Worm (Caenorhabditis elegans) whole organism, young adult: ENCODE measurements around the gene F28B4.4.

Experiments
- C17E4.6 ChIP-seq: fragments of 200-800 bp; sonication (Bioruptor generic); IDR thresholded peaks from 2 replicates; pipeline ENCODE4 v1.3.6; 2022; ENCODE audit warnings: missing genetic modification reagents, missing genetic modification characterization, missing compliant biosample characterization
- D2030.7 ChIP-seq: fragments of 200-800 bp; sonication (Bioruptor generic); IDR thresholded peaks from 2 replicates; pipeline ENCODE4 v1.3.6; 2022; ENCODE audit warnings: missing genetic modification reagents, missing genetic modification characterization, missing compliant biosample characterization
- F23B12.7 ChIP-seq: sonication (generic microtip); optimal IDR thresholded peaks from 2 replicates; lab custom pipeline; 2017; ENCODE audit warnings: missing genetic modification characterization, mild to moderate bottlenecking, missing compliant biosample characterization, antibody characterized with exemption, moderate library complexity; ENCODE audit not compliant: insufficient read depth
- F37B4.10 ChIP-seq: fragments of 200-800 bp; sonication (Bioruptor generic); IDR thresholded peaks from 2 replicates; pipeline ENCODE4 v1.3.6; 2022; ENCODE audit warnings: missing genetic modification characterization, missing compliant biosample characterization
- K11D2.4 ChIP-seq: fragments of 200-800 bp; sonication (Bioruptor generic); IDR thresholded peaks from 2 replicates; pipeline ENCODE4 v1.3.6; 2022; ENCODE audit warnings: missing genetic modification reagents, missing genetic modification characterization, missing compliant biosample characterization
- Y67H2A.10 ChIP-seq: fragments of 200-800 bp; sonication (Bioruptor generic); conservative IDR thresholded peaks from 2 replicates; pipeline ENCODE4 v1.3.6; 2022; ENCODE audit warnings: missing genetic modification reagents, missing genetic modification characterization, missing compliant biosample characterization
- aptf-2 ChIP-seq: fragments of 200-800 bp; sonication (Bioruptor generic); conservative IDR thresholded peaks from 2 replicates; pipeline ENCODE4 v1.3.6; 2022; ENCODE audit warnings: missing genetic modification reagents, missing genetic modification characterization, missing compliant biosample characterization
- atf-7 ChIP-seq: sonication (generic microtip); optimal IDR thresholded peaks from 2 replicates; lab custom pipeline; 2017; ENCODE audit warnings: mild to moderate bottlenecking, missing genetic modification characterization, missing compliant biosample characterization
- bed-2 ChIP-seq: fragments of 200-800 bp; sonication (Bioruptor generic); IDR thresholded peaks from 2 replicates; pipeline ENCODE4 v1.3.6; 2022; ENCODE audit warnings: missing genetic modification reagents, missing genetic modification characterization, missing compliant biosample characterization
- cebp-1 ChIP-seq, 2 experiments: fragments of 200-800 bp in 1 of 2; sonication (Bioruptor generic) in 1 of 2; sonication (generic microtip) in 1 of 2; IDR thresholded peaks in 1 of 2; optimal IDR thresholded peaks in 1 of 2; 2 replicates each; pipeline versions ENCODE4 v1.3.6 to Lab custom; 2017 to 2022; ENCODE audit warnings: missing compliant biosample characterization in 2 of 2, missing genetic modification characterization in 2 of 2, mild to moderate bottlenecking in 1 of 2, missing genetic modification reagents in 1 of 2, moderate library complexity in 1 of 2
- ceh-100 ChIP-seq: fragments of 200-800 bp; sonication (Bioruptor generic); IDR thresholded peaks from 2 replicates; pipeline ENCODE4 v1.3.6; 2022; ENCODE audit warnings: missing genetic modification reagents, missing genetic modification characterization, missing compliant biosample characterization
- ceh-40 ChIP-seq: fragments of 200-800 bp; sonication (Bioruptor generic); IDR thresholded peaks from 2 replicates; pipeline ENCODE4 v1.3.6; 2022; ENCODE audit warnings: missing genetic modification characterization, missing compliant biosample characterization
- ceh-79 ChIP-seq: sonication (generic microtip); optimal IDR thresholded peaks from 2 replicates; lab custom pipeline; 2017; ENCODE audit warnings: mild to moderate bottlenecking, missing genetic modification characterization, missing compliant biosample characterization
- chd-7 ChIP-seq: sonication (generic microtip); optimal IDR thresholded peaks from 2 replicates; lab custom pipeline; 2016; ENCODE audit warnings: mild to moderate bottlenecking, missing genetic modification characterization, moderate library complexity, missing compliant biosample characterization
- lag-1 ChIP-seq: fragments of 200-800 bp; sonication (Bioruptor generic); IDR thresholded peaks from 2 replicates; pipeline ENCODE4 v1.3.6; 2022; ENCODE audit warnings: missing genetic modification reagents, missing genetic modification characterization, missing compliant biosample characterization
- let-526 ChIP-seq: fragments of 200-800 bp; sonication (Bioruptor generic); IDR thresholded peaks from 2 replicates; pipeline ENCODE4 v1.3.6; 2022; ENCODE audit warnings: missing genetic modification reagents, missing genetic modification characterization, missing compliant biosample characterization
- lin-54 ChIP-seq: fragments of 200-800 bp; sonication (Bioruptor generic); optimal IDR thresholded peaks from 2 replicates; lab custom pipeline; 2018; ENCODE audit warnings: mild to moderate bottlenecking, missing genetic modification characterization, missing compliant biosample characterization
- lsy-27 ChIP-seq: sonication (generic microtip); optimal IDR thresholded peaks from 2 replicates; lab custom pipeline; 2017; ENCODE audit warnings: missing genetic modification characterization, mild to moderate bottlenecking, missing compliant biosample characterization, antibody characterized with exemption, missing genotype, borderline replicate concordance; ENCODE audit not compliant: insufficient read depth
- mcd-1 ChIP-seq: fragments of 200-800 bp; sonication (Bioruptor generic); IDR thresholded peaks from 2 replicates; pipeline ENCODE4 v1.3.6; 2022; ENCODE audit warnings: missing genetic modification reagents, missing genetic modification characterization, missing compliant biosample characterization
- nfya-1 ChIP-seq: sonication (generic microtip); optimal IDR thresholded peaks from 2 replicates; lab custom pipeline; 2017; ENCODE audit warnings: antibody characterized with exemption, missing compliant biosample characterization, missing genetic modification characterization, borderline replicate concordance; ENCODE audit not compliant: insufficient read depth
- nhr-179 ChIP-seq: sonication (generic microtip); optimal IDR thresholded peaks from 2 replicates; lab custom pipeline; 2016; ENCODE audit warnings: mild to moderate bottlenecking, missing genetic modification characterization, missing compliant biosample characterization
- nhr-80 ChIP-seq: sonication (generic microtip); optimal IDR thresholded peaks from 2 replicates; lab custom pipeline; 2016; ENCODE audit warnings: missing genetic modification characterization, missing compliant biosample characterization
- pbrm-1 ChIP-seq: fragments of 200-800 bp; sonication (Bioruptor generic); IDR thresholded peaks from 2 replicates; pipeline ENCODE4 v1.3.6; 2022; ENCODE audit warnings: missing genetic modification reagents, missing genetic modification characterization, missing compliant biosample characterization
- rec-8 ChIP-seq, 2 experiments: sonication (generic microtip); optimal IDR thresholded peaks; 2 replicates each; lab custom pipeline; 2016; ENCODE audit warnings: mild to moderate bottlenecking in 2 of 2, missing genetic modification characterization in 2 of 2, missing genetic modification reagents in 2 of 2, missing genotype in 2 of 2, missing biosample characterization in 1 of 2, missing compliant biosample characterization in 1 of 2, moderate library complexity in 1 of 2
- rpc-1 ChIP-seq, 2 experiments: fragments of 150-350 bp in 1 of 2; sonication (generic microtip) in 1 of 2; optimal IDR thresholded peaks; 2 replicates each; lab custom pipeline; 2014 to 2018; ENCODE audit warnings: missing biosample characterization in 1 of 2, missing genetic modification characterization in 1 of 2, missing genetic modification reagents in 1 of 2, missing genotype in 1 of 2
- snpc-1.3 ChIP-seq: sonication (generic microtip); optimal IDR thresholded peaks from 2 replicates; lab custom pipeline; 2017; ENCODE audit warnings: missing genetic modification characterization, mild to moderate bottlenecking, missing compliant biosample characterization, antibody characterized with exemption, moderate library complexity, missing genotype, missing genetic modification reagents; ENCODE audit not compliant: insufficient read depth
- tlf-1 ChIP-seq: fragments of 200-800 bp; sonication (Bioruptor generic); optimal IDR thresholded peaks from 2 replicates; lab custom pipeline; 2018; ENCODE audit warnings: mild to moderate bottlenecking, missing genetic modification characterization, missing compliant biosample characterization
- unc-62 ChIP-seq: fragments of 150-350 bp; optimal IDR thresholded peaks from 2 replicates; lab custom pipeline; 2014; ENCODE audit warnings: missing biosample characterization, missing genetic modification reagents, missing genetic modification characterization
- zfh-2 ChIP-seq: fragments of 200-800 bp; sonication (Bioruptor generic); conservative IDR thresholded peaks from 2 replicates; pipeline ENCODE4 v1.3.6; 2022; ENCODE audit warnings: missing genetic modification reagents, missing genetic modification characterization, missing compliant biosample characterization

The F28B4.4 gene

ce11 chrX:3209523-3209922, at the start of gene F28B4.4:
F28B4.4 (minus strand) TSS chrX:3209623.
- TF ChIP-seq lag-1 (GFP tag; lab: Robert Waterston, UW): no peak
- no peak for TF ChIP-seq Y67H2A.10 (GFP tag; lab: Robert Waterston, UW)
- no peak for TF ChIP-seq tlf-1 (GFP tag; lab: Kevin White, UChicago)
- TF ChIP-seq pbrm-1 (GFP tag; lab: Robert Waterston, UW): no peak
- TF ChIP-seq aptf-2 (GFP tag; lab: Robert Waterston, UW): no peak
- no peak for TF ChIP-seq ceh-100 (GFP tag; lab: Robert Waterston, UW)
- TF ChIP-seq let-526: no peak
- no peak for TF ChIP-seq mcd-1
- no peak for TF ChIP-seq chd-7
- no peak for TF ChIP-seq D2030.7
- no peak for TF ChIP-seq C17E4.6 (GFP tag; lab: Robert Waterston, UW)
- TF ChIP-seq nfya-1: no peak
- no peak for TF ChIP-seq F23B12.7
- TF ChIP-seq K11D2.4 (GFP tag; lab: Robert Waterston, UW): no peak
- no peak for TF ChIP-seq rec-8 (tag; optimal IDR thresholded peaks at IDR 0.05; lab: Kevin White, UChicago)
- no peak for TF ChIP-seq ceh-79
- TF ChIP-seq ceh-40: no peak
- no peak for TF ChIP-seq snpc-1.3 (tag; lab: Kevin White, UChicago)

- TF ChIP-seq bed-2 (GFP tag; lab: Robert Waterston, UW) (0 out of 2 replicates have a peak, but pooled peaks have one; percentile 13), K11D2.4 (GFP tag; lab: Robert Waterston, UW) (no peak)
- TF ChIP-seq, all 124 proteins: peak for 1
Measured at ce11 chrX:3258842-3259241, 49.4 kb upstream of the F28B4.4 start, which contains the start of gene lbp-1. lbp-1 (plus strand) TSS chrX:3259142.

- TF ChIP-seq cebp-1 (GFP tag; IDR thresholded peaks at IDR 0.05; lab: Robert Waterston, UW) (no peak), cebp-1 (tag; optimal IDR thresholded peaks at IDR 0.05; lab: Kevin White, UChicago) (no peak), F37B4.10 (no peak), nhr-80 (tag; lab: Kevin White, UChicago) (peak; percentile 93), ceh-100 (GFP tag; lab: Robert Waterston, UW) (no peak), unc-62 (no peak)
Measured at ce11 chrX:3256784-3257493, 47.5 kb upstream of the F28B4.4 start, which contains the start of gene lbp-3. lbp-3 (plus strand) TSS chrX:3257372.

- TF ChIP-seq pbrm-1 (GFP tag; lab: Robert Waterston, UW) (no peak), zfh-2 (GFP tag; lab: Robert Waterston, UW) (peak; percentile 40)
Measured at ce11 chrX:3252500-3252899, 43.1 kb upstream of the F28B4.4 start, which contains the start of gene tba-9. tba-9 (plus strand) TSS chrX:3252800.

ce11 chrX:3250481-3251091, 41.2 kb upstream of the F28B4.4 start, which contains the start of gene pqn-37:
pqn-37 (minus strand) TSS chrX:3250531.
- TF ChIP-seq nhr-179: no peak
- no peak for TF ChIP-seq zfh-2 (GFP tag; lab: Robert Waterston, UW)

ce11 chrX:3247768-3248167, 38.3 kb upstream of the F28B4.4 start:
- TF ChIP-seq atf-7 (tag; lab: Kevin White, UChicago) (no peak), lsy-27 (tag; lab: Kevin White, UChicago) (no peak), lin-54 (GFP tag; lab: Kevin White, UChicago) (no peak), zfh-2 (GFP tag; lab: Robert Waterston, UW) (peak; percentile 67), rpc-1 (optimal IDR thresholded peaks at IDR 0.05; lab: Kevin White, UChicago) (no peak), rpc-1 (tag; optimal IDR thresholded peaks at IDR 0.05; lab: Kevin White, UChicago) (no peak)
